Worm (Caenorhabditis elegans): ENCODE results near the gene T07E3.3.

Gene T07E3.3

ce11 chrIII:6931896-6932295 lies 28.2 kb downstream of the T07E3.3 start, which contains the start of gene byn-1:
Gene byn-1, plus strand, starts transcription at chrIII:6932001.
- peak; percentile 26 for TF ChIP-seq ama-1 (optimal IDR thresholded peaks at IDR 0.05)
- TF ChIP-seq hmg-4 (GFP tag; optimal IDR thresholded peaks at IDR 0.05), result no peak
- no peak for TF ChIP-seq scrt-1 (GFP tag; IDR thresholded peaks at IDR 0.05)

ce11 chrIII:6935269-6936017 lies 31.8 kb downstream of the T07E3.3 start, which contains the start of the genes F57B9.8 and coq-2:
Gene F57B9.8, minus strand, starts transcription at chrIII:6935319.
Gene coq-2, plus strand, starts transcription at chrIII:6935967.
- no peak for TF ChIP-seq pes-1 (GFP tag; IDR thresholded peaks at IDR 0.05)
- TF ChIP-seq B0310.2 (tag; optimal IDR thresholded peaks at IDR 0.05), result no peak
- no peak for TF ChIP-seq hmg-4 (GFP tag; optimal IDR thresholded peaks at IDR 0.05)
- no peak for TF ChIP-seq aly-1 (tag; optimal IDR thresholded peaks at IDR 0.05)

DNA sequence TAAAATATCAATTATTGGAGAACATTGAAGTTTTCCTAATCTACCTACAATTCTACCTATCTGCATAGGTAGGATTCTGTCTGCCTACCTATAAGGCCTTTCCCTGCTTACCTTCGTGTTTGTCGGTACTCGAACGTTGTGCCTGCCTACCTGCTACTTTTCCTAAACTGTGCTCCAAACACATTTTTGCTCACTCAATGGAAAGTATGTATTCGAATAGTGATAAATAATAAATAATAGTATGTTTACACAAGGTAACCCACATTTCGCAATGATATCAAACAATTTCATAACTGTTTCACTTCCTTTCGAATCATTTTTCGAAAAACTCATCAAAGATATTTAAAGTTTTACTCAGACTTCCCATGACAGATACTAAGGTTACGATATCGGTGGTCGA lies 35.8 kb downstream of the T07E3.3 start, which contains the start of gene F57B9.3:
Gene F57B9.3 (plus strand): TSS at position 301 of the 400 bp plus-strand sequence.
- TF ChIP-seq scrt-1 (GFP tag; IDR thresholded peaks at IDR 0.05), result no peak

DNA sequence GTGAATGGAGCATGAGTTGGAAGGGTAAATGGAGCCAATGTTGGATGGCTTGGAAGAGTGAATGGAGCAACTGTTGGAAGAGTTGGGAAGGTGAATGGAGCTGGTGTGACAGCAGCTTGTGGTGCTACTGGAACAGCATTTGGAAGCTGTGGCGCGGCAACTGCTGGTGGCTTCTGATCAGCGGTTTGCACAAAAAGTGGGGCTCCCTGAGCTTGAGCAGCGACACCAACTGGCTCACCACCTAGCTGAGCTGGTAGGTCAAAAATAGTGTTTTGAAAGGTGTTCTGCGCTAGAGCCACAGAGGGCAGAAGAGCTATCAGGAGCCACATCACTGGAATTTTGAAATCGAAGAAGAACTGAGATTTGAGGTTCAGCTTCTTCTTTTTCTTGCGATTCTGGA lies 41.6 kb downstream of the T07E3.3 start:
- TF ChIP-seq hnd-1 (tag; optimal IDR thresholded peaks at IDR 0.05) (no peak), flt-1 (GFP tag; IDR thresholded peaks at IDR 0.05) (no peak), ceh-36 (tag; optimal IDR thresholded peaks at IDR 0.05) (no peak), tbx-11 (GFP tag; IDR thresholded peaks at IDR 0.05) (no peak), hmg-4 (GFP tag; optimal IDR thresholded peaks at IDR 0.05) (no peak), B0310.2 (tag; optimal IDR thresholded peaks at IDR 0.05) (no peak), pes-1 (GFP tag; IDR thresholded peaks at IDR 0.05) (no peak), aly-1 (tag; optimal IDR thresholded peaks at IDR 0.05) (no peak), hmbx-1 (tag; optimal IDR thresholded peaks at IDR 0.05) (no peak), tra-4 (tag; optimal IDR thresholded peaks at IDR 0.05) (no peak), sea-1 (GFP tag; conservative IDR thresholded peaks at IDR 0.05) (no peak)

DNA sequence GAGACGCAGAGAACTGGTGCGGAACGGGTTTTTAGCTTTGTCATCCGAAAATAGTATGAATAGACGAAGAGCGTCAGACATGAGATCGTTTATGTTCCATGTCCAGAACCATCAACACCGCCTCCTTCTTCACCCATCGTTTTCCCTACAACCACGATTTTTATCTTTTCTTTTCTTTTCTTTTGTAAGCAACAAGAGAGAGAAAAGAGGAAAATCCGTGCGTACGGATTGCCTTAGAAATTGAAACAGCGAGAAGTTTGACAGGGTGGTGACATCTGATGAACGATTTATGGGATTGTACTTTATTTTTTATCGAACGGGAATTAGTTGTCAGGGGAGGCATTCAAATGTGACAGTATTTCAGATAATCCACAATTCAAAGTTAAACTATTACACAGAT lies 42.1 kb downstream of the T07E3.3 start, which contains the start of gene abu-13:
Gene abu-13 (minus strand): TSS at position 152 of the 400 bp plus-strand sequence.
- TF ChIP-seq ceh-36 (tag; optimal IDR thresholded peaks at IDR 0.05) (no peak), tra-4 (tag; optimal IDR thresholded peaks at IDR 0.05) (no peak), ama-1 (optimal IDR thresholded peaks at IDR 0.05) (no peak), tbx-37 (GFP tag; conservative IDR thresholded peaks at IDR 0.05) (no peak), hmg-4 (GFP tag; optimal IDR thresholded peaks at IDR 0.05) (no peak), scrt-1 (GFP tag; IDR thresholded peaks at IDR 0.05) (no peak), B0310.2 (tag; optimal IDR thresholded peaks at IDR 0.05) (no peak), aly-1 (tag; optimal IDR thresholded peaks at IDR 0.05) (no peak), F13C5.2 (tag; optimal IDR thresholded peaks at IDR 0.05) (no peak), ceh-13 (GFP tag; optimal IDR thresholded peaks at IDR 0.05) (no peak), pes-1 (GFP tag; IDR thresholded peaks at IDR 0.05) (no peak), sea-1 (GFP tag; conservative IDR thresholded peaks at IDR 0.05) (no peak), flt-1 (GFP tag; IDR thresholded peaks at IDR 0.05) (no peak), hnd-1 (tag; optimal IDR thresholded peaks at IDR 0.05) (no peak), ets-7 (tag; optimal IDR thresholded peaks at IDR 0.05) (no peak), tbx-11 (GFP tag; IDR thresholded peaks at IDR 0.05) (no peak), hmbx-1 (tag; optimal IDR thresholded peaks at IDR 0.05) (no peak)

DNA sequence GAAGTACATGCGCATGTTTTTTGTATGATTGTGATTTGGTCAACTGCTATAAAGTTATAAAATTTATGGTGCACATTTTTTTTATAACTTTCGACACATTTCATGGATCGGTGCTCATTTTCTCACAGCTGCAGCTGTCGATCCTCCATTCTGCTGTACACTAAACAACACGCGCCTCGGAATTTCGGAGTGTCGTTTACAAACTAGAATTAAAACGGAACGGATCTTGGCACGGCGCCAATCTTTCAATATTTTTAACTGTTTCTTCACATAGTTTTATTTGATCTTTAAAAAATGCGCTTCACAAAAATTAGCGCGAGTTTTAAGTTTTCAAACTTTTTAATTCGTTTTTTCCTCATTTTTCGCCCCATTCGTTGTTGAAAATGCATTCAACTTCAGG lies 42.7 kb downstream of the T07E3.3 start, which contains the start of gene let-711:
Gene let-711 (plus strand): TSS at position 337 of the 400 bp plus-strand sequence.
- TF ChIP-seq tbx-11 (GFP tag; IDR thresholded peaks at IDR 0.05) (no peak), hmg-4 (GFP tag; optimal IDR thresholded peaks at IDR 0.05) (no peak), ama-1 (optimal IDR thresholded peaks at IDR 0.05) (no peak), tra-4 (tag; optimal IDR thresholded peaks at IDR 0.05) (no peak), ets-7 (tag; optimal IDR thresholded peaks at IDR 0.05) (no peak), scrt-1 (GFP tag; IDR thresholded peaks at IDR 0.05) (no peak), sea-1 (GFP tag; conservative IDR thresholded peaks at IDR 0.05) (no peak), F13C5.2 (tag; optimal IDR thresholded peaks at IDR 0.05) (no peak), hnd-1 (tag; optimal IDR thresholded peaks at IDR 0.05) (no peak), ceh-36 (tag; optimal IDR thresholded peaks at IDR 0.05) (no peak), B0310.2 (tag; optimal IDR thresholded peaks at IDR 0.05) (no peak), hmbx-1 (tag; optimal IDR thresholded peaks at IDR 0.05) (no peak), flt-1 (GFP tag; IDR thresholded peaks at IDR 0.05) (no peak)

- TF ChIP-seq B0310.2 (tag; optimal IDR thresholded peaks at IDR 0.05) (no peak), ama-1 (optimal IDR thresholded peaks at IDR 0.05) (no peak), hnd-1 (tag; optimal IDR thresholded peaks at IDR 0.05) (no peak), hmg-4 (GFP tag; optimal IDR thresholded peaks at IDR 0.05) (no peak), ceh-13 (GFP tag; optimal IDR thresholded peaks at IDR 0.05) (no peak), tbx-11 (GFP tag; IDR thresholded peaks at IDR 0.05) (no peak), flt-1 (GFP tag; IDR thresholded peaks at IDR 0.05) (no peak)
Measured at ce11 chrIII:6947896-6948295, 44.2 kb downstream of the T07E3.3 start.

- TF ChIP-seq scrt-1 (GFP tag; IDR thresholded peaks at IDR 0.05) (no peak), flt-1 (GFP tag; IDR thresholded peaks at IDR 0.05) (no peak), hnd-1 (tag; optimal IDR thresholded peaks at IDR 0.05) (no peak), pes-1 (GFP tag; IDR thresholded peaks at IDR 0.05) (no peak), F13C5.2 (tag; optimal IDR thresholded peaks at IDR 0.05) (no peak), B0310.2 (tag; optimal IDR thresholded peaks at IDR 0.05) (no peak), hmg-4 (GFP tag; optimal IDR thresholded peaks at IDR 0.05) (no peak), ceh-13 (GFP tag; optimal IDR thresholded peaks at IDR 0.05) (no peak)
Measured at ce11 chrIII:6951435-6951834, 47.8 kb downstream of the T07E3.3 start.
